Worm (Caenorhabditis elegans) whole organism, mixed stage, embryonic: ENCODE data around the gene sucl-2.

Experiments used
- elt-1 ChIP-seq: sonication (generic microtip); optimal IDR thresholded peaks from 2 replicates; lab custom pipeline; 2017; ENCODE audit warnings: missing genetic modification characterization, mild to moderate bottlenecking, missing compliant biosample characterization, antibody characterized with exemption, moderate library complexity, borderline replicate concordance; ENCODE audit not compliant: insufficient read depth
- ztf-11 ChIP-seq: fragments of 150-350 bp; optimal IDR thresholded peaks from 2 replicates; lab custom pipeline; 2014; ENCODE audit warnings: missing biosample characterization, missing genetic modification characterization

- TF ChIP-seq elt-1 (tag; lab: Kevin White, UChicago): no peak
- no peak for TF ChIP-seq ztf-11 (tag; lab: Kevin White, UChicago)
Measured at ce11 chrIII:916897-917296, 15.7 kb upstream of the sucl-2 start, which contains the start of gene idpp-13.
